Worm (Caenorhabditis elegans) whole organism, mixed stage, embryonic: ENCODE results near the gene ttn-1.

Experiments
- M03D4.4 ChIP-seq: sonication (generic microtip); optimal IDR thresholded peaks from 2 replicates; lab custom pipeline; 2017; ENCODE audit warnings: mild to moderate bottlenecking, missing genetic modification characterization, missing compliant biosample characterization
- blmp-1 ChIP-seq: fragments of 150-350 bp; optimal IDR thresholded peaks from 2 replicates; lab custom pipeline; 2014; ENCODE audit warnings: missing biosample characterization, missing genetic modification characterization
- ceh-39 ChIP-seq: fragments of 150-350 bp; optimal IDR thresholded peaks from 2 replicates; lab custom pipeline; 2014; ENCODE audit warnings: missing biosample characterization, missing genetic modification characterization
- ceh-43 ChIP-seq: fragments of 200-800 bp; sonication (Bioruptor generic); optimal IDR thresholded peaks from 2 replicates; lab custom pipeline; 2018; ENCODE audit warnings: mild to moderate bottlenecking, missing genetic modification characterization, moderate library complexity, missing compliant biosample characterization
- ceh-83 ChIP-seq: fragments of 200-800 bp; sonication (Bioruptor generic); optimal IDR thresholded peaks from 2 replicates; lab custom pipeline; 2018; ENCODE audit warnings: mild to moderate bottlenecking, missing genetic modification characterization, missing compliant biosample characterization
- ces-1 ChIP-seq: fragments of 150-350 bp; optimal IDR thresholded peaks from 2 replicates; lab custom pipeline; 2014; ENCODE audit warnings: missing biosample characterization, missing genetic modification reagents, missing genetic modification characterization
- cnd-1 ChIP-seq: fragments of 200-800 bp; sonication (Bioruptor generic); optimal IDR thresholded peaks from 2 replicates; lab custom pipeline; 2018; ENCODE audit warnings: mild to moderate bottlenecking, missing genetic modification characterization, missing compliant biosample characterization
- drap-1 ChIP-seq: fragments of 200-800 bp; sonication (Bioruptor generic); optimal IDR thresholded peaks from 3 replicates; lab custom pipeline; 2018; ENCODE audit warnings: mild to moderate bottlenecking, missing genetic modification characterization, missing compliant biosample characterization
- elt-1 ChIP-seq: sonication (generic microtip); optimal IDR thresholded peaks from 2 replicates; lab custom pipeline; 2017; ENCODE audit warnings: missing genetic modification characterization, mild to moderate bottlenecking, missing compliant biosample characterization, antibody characterized with exemption, moderate library complexity, borderline replicate concordance; ENCODE audit not compliant: insufficient read depth
- elt-3 ChIP-seq: fragments of 150-350 bp; optimal IDR thresholded peaks from 2 replicates; lab custom pipeline; 2014; ENCODE audit warnings: missing biosample characterization, missing genetic modification characterization
- flh-1 ChIP-seq: fragments of 200-800 bp; sonication (Bioruptor generic); optimal IDR thresholded peaks from 2 replicates; lab custom pipeline; 2018; ENCODE audit warnings: mild to moderate bottlenecking, missing genetic modification characterization, moderate library complexity, missing compliant biosample characterization
- ham-2 ChIP-seq: fragments of 200-800 bp; sonication (Bioruptor generic); optimal IDR thresholded peaks from 2 replicates; lab custom pipeline; 2018; ENCODE audit warnings: mild to moderate bottlenecking, missing genetic modification characterization, missing compliant biosample characterization
- hlh-1 ChIP-seq: fragments of 150-350 bp; optimal IDR thresholded peaks from 2 replicates; lab custom pipeline; 2014; ENCODE audit warnings: missing biosample characterization, missing genetic modification reagents, missing genetic modification characterization
- lin-13 ChIP-seq: fragments of 150-350 bp; optimal IDR thresholded peaks from 2 replicates; lab custom pipeline; 2014; ENCODE audit warnings: missing biosample characterization, missing genetic modification characterization
- lin-32 ChIP-seq: fragments of 200-800 bp; sonication (Bioruptor generic); optimal IDR thresholded peaks from 2 replicates; lab custom pipeline; 2018; ENCODE audit warnings: mild to moderate bottlenecking, missing genetic modification characterization, missing compliant biosample characterization
- lsy-2 ChIP-seq: fragments of 150-350 bp; optimal IDR thresholded peaks from 2 replicates; lab custom pipeline; 2014; ENCODE audit warnings: missing biosample characterization, missing genetic modification characterization
- mab-5 ChIP-seq: fragments of 150-350 bp; optimal IDR thresholded peaks from 2 replicates; lab custom pipeline; 2014; ENCODE audit warnings: missing biosample characterization, missing genetic modification characterization
- mls-2 ChIP-seq: sonication (generic microtip); optimal IDR thresholded peaks from 2 replicates; lab custom pipeline; 2016; ENCODE audit warnings: mild to moderate bottlenecking, missing genetic modification characterization, moderate library complexity, missing compliant biosample characterization
- nhr-12 ChIP-seq: fragments of 150-350 bp; optimal IDR thresholded peaks from 2 replicates; lab custom pipeline; 2014; ENCODE audit warnings: missing biosample characterization, missing genetic modification characterization
- nhr-2 ChIP-seq: fragments of 150-350 bp; optimal IDR thresholded peaks from 2 replicates; lab custom pipeline; 2014; ENCODE audit warnings: missing biosample characterization, missing genetic modification characterization
- nhr-237 ChIP-seq: fragments of 150-350 bp; optimal IDR thresholded peaks from 2 replicates; lab custom pipeline; 2014; ENCODE audit warnings: missing biosample characterization, missing genetic modification characterization
- nhr-76 ChIP-seq: sonication (generic microtip); optimal IDR thresholded peaks from 2 replicates; lab custom pipeline; 2017; ENCODE audit warnings: missing biosample characterization, missing genetic modification characterization
- pha-4 ChIP-seq: fragments of 150-350 bp; optimal IDR thresholded peaks from 2 replicates; lab custom pipeline; 2018; ENCODE audit warnings: missing biosample characterization, missing genetic modification reagents, missing genetic modification characterization
- sem-2 ChIP-seq: fragments of 200-800 bp; sonication (Bioruptor generic); optimal IDR thresholded peaks from 2 replicates; lab custom pipeline; 2018; ENCODE audit warnings: mild to moderate bottlenecking, missing genetic modification characterization, missing compliant biosample characterization
- snpc-4 ChIP-seq: fragments of 150-350 bp; optimal IDR thresholded peaks from 2 replicates; lab custom pipeline; 2014; ENCODE audit warnings: missing biosample characterization, missing genetic modification characterization
- sptf-1 ChIP-seq: sonication (generic microtip); optimal IDR thresholded peaks from 2 replicates; lab custom pipeline; 2017; ENCODE audit warnings: mild to moderate bottlenecking, missing genetic modification characterization, moderate library complexity, missing compliant biosample characterization
- tbx-8 ChIP-seq: fragments of 200-800 bp; sonication (Bioruptor generic); optimal IDR thresholded peaks from 2 replicates; lab custom pipeline; 2018; ENCODE audit warnings: mild to moderate bottlenecking, missing genetic modification characterization, moderate library complexity, missing compliant biosample characterization
- unc-120 ChIP-seq: sonication (generic microtip); optimal IDR thresholded peaks from 2 replicates; lab custom pipeline; 2017; ENCODE audit warnings: missing genetic modification characterization, missing compliant biosample characterization; ENCODE audit not compliant: poor library complexity, severe bottlenecking
- unc-62 ChIP-seq: fragments of 150-350 bp; optimal IDR thresholded peaks from 2 replicates; lab custom pipeline; 2014; ENCODE audit warnings: missing biosample characterization, missing genetic modification reagents, missing genetic modification characterization
- zip-8 ChIP-seq: fragments of 150-350 bp; optimal IDR thresholded peaks from 2 replicates; lab custom pipeline; 2014; ENCODE audit warnings: missing biosample characterization, missing genetic modification characterization

The ttn-1 gene

ce11 chrV:6217834-6218233 is 15.4 kb upstream of the ttn-1 start, which contains the start of gene str-206:
Gene str-206, plus strand, starts transcription at chrV:6218134.
- no peak for TF ChIP-seq elt-3

- TF ChIP-seq tbx-8 (GFP tag; lab: Kevin White, UChicago), result no peak
- no peak for TF ChIP-seq mab-5 (tag; lab: Kevin White, UChicago)
- no peak for TF ChIP-seq ceh-83 (GFP tag; lab: Kevin White, UChicago)
- TF ChIP-seq hlh-1, result no peak
- no peak for TF ChIP-seq unc-120 (tag; lab: Kevin White, UChicago)
- no peak for TF ChIP-seq nhr-2
- TF ChIP-seq blmp-1 (tag; lab: Kevin White, UChicago), result no peak
- TF ChIP-seq M03D4.4 (tag; lab: Kevin White, UChicago), result no peak
- TF ChIP-seq cnd-1 (tag; lab: Kevin White, UChicago), result no peak
- TF ChIP-seq unc-62 (GFP tag; lab: Kevin White, UChicago), result no peak
- no peak for TF ChIP-seq nhr-12 (tag; lab: Kevin White, UChicago)
- TF ChIP-seq elt-1 (tag; lab: Kevin White, UChicago), result no peak
- TF ChIP-seq mls-2 (tag; lab: Kevin White, UChicago), result no peak
- TF ChIP-seq ces-1, result no peak
- TF ChIP-seq ceh-43 (GFP tag; lab: Kevin White, UChicago), result no peak
- TF ChIP-seq, all 35 proteins: peak for 0
These were observed 14.7 kb upstream of the ttn-1 start for ce11 chrV:6217142-6217541.

- TF ChIP-seq lin-32 (GFP tag; lab: Kevin White, UChicago) (no peak), nhr-237 (no peak), blmp-1 (tag; lab: Kevin White, UChicago) (no peak), ces-1 (no peak), cnd-1 (tag; lab: Kevin White, UChicago) (no peak), zip-8 (tag; lab: Kevin White, UChicago) (no peak), unc-62 (GFP tag; lab: Kevin White, UChicago) (no peak), ceh-43 (GFP tag; lab: Kevin White, UChicago) (no peak), nhr-2 (no peak), sptf-1 (no peak), ham-2 (GFP tag; lab: Kevin White, UChicago) (no peak), flh-1 (GFP tag; lab: Kevin White, UChicago) (no peak)
These were observed 12.0 kb upstream of the ttn-1 start for ce11 chrV:6214465-6214864.

ce11 chrV:6213845-6214244 is 11.4 kb upstream of the ttn-1 start:
- TF ChIP-seq ces-1 (peak; percentile 34), blmp-1 (tag; lab: Kevin White, UChicago) (no peak), nhr-2 (no peak), pha-4 (tag; lab: Kevin White, UChicago) (no peak), zip-8 (tag; lab: Kevin White, UChicago) (no peak), elt-3 (no peak), hlh-1 (no peak)

ce11 chrV:6213216-6213735 is 10.8 kb upstream of the ttn-1 start:
- TF ChIP-seq pha-4 (tag; lab: Kevin White, UChicago) (no peak), cnd-1 (tag; lab: Kevin White, UChicago) (no peak), unc-120 (tag; lab: Kevin White, UChicago) (no peak), M03D4.4 (tag; lab: Kevin White, UChicago) (no peak), flh-1 (GFP tag; lab: Kevin White, UChicago) (no peak), lsy-2 (tag; lab: Kevin White, UChicago) (no peak), elt-3 (no peak), nhr-76 (no peak), snpc-4 (tag; lab: Kevin White, UChicago) (no peak)

ce11 chrV:6212566-6212965 is 10.1 kb upstream of the ttn-1 start:
- no peak for TF ChIP-seq ceh-43 (GFP tag; lab: Kevin White, UChicago)
- no peak for TF ChIP-seq nhr-2
- TF ChIP-seq zip-8 (tag; lab: Kevin White, UChicago), result no peak
- TF ChIP-seq unc-62 (GFP tag; lab: Kevin White, UChicago), result no peak
- no peak for TF ChIP-seq ces-1
- TF ChIP-seq ceh-39 (tag; lab: Kevin White, UChicago), result no peak
- no peak for TF ChIP-seq cnd-1 (tag; lab: Kevin White, UChicago)
- no peak for TF ChIP-seq lin-13 (tag; lab: Kevin White, UChicago)
- no peak for TF ChIP-seq sem-2 (GFP tag; lab: Kevin White, UChicago)
- TF ChIP-seq tbx-8 (GFP tag; lab: Kevin White, UChicago), result no peak
- no peak for TF ChIP-seq drap-1
- TF ChIP-seq pha-4 (tag; lab: Kevin White, UChicago), result no peak
- no peak for TF ChIP-seq lsy-2 (tag; lab: Kevin White, UChicago)
